Fruit fly (Drosophila melanogaster): ENCODE results near the gene RpS4.

- TF ChIP-seq EcR (GFP tag; optimal IDR thresholded peaks at IDR 0.05), result no peak
- no peak for TF ChIP-seq Dll (optimal IDR thresholded peaks at IDR 0.05)
- no peak for TF ChIP-seq usp (GFP tag; optimal IDR thresholded peaks at IDR 0.05)
- no peak for TF ChIP-seq psq (optimal IDR thresholded peaks at IDR 0.05)
- TF ChIP-seq pan (optimal IDR thresholded peaks at IDR 0.05), result no peak
- no peak for TF ChIP-seq CG8478 (optimal IDR thresholded peaks at IDR 0.05)
Observed at dm6 chr3L:13031326-13031725, 10.2 kb upstream of the RpS4 start.
